Worm (Caenorhabditis elegans) whole organism, mixed stage, embryonic: ENCODE results near the gene Y45G5AM.4.

ENCODE experiments used
- M03D4.4 ChIP-seq: sonication (generic microtip); optimal IDR thresholded peaks from 2 replicates; lab custom pipeline; 2017; ENCODE audit warnings: mild to moderate bottlenecking, missing genetic modification characterization, missing compliant biosample characterization
- bed-3 ChIP-seq: fragments of 200-800 bp; sonication (Bioruptor generic); optimal IDR thresholded peaks from 3 replicates; lab custom pipeline; 2018; ENCODE audit warnings: mild to moderate bottlenecking, missing genetic modification characterization, moderate library complexity, missing compliant biosample characterization
- blmp-1 ChIP-seq: fragments of 150-350 bp; optimal IDR thresholded peaks from 2 replicates; lab custom pipeline; 2014; ENCODE audit warnings: missing biosample characterization, missing genetic modification characterization
- ceh-83 ChIP-seq: fragments of 200-800 bp; sonication (Bioruptor generic); optimal IDR thresholded peaks from 2 replicates; lab custom pipeline; 2018; ENCODE audit warnings: mild to moderate bottlenecking, missing genetic modification characterization, missing compliant biosample characterization
- ces-1 ChIP-seq: fragments of 150-350 bp; optimal IDR thresholded peaks from 2 replicates; lab custom pipeline; 2014; ENCODE audit warnings: missing biosample characterization, missing genetic modification reagents, missing genetic modification characterization
- cnd-1 ChIP-seq: fragments of 200-800 bp; sonication (Bioruptor generic); optimal IDR thresholded peaks from 2 replicates; lab custom pipeline; 2018; ENCODE audit warnings: mild to moderate bottlenecking, missing genetic modification characterization, missing compliant biosample characterization
- drap-1 ChIP-seq: fragments of 200-800 bp; sonication (Bioruptor generic); optimal IDR thresholded peaks from 3 replicates; lab custom pipeline; 2018; ENCODE audit warnings: mild to moderate bottlenecking, missing genetic modification characterization, missing compliant biosample characterization
- elt-1 ChIP-seq: sonication (generic microtip); optimal IDR thresholded peaks from 2 replicates; lab custom pipeline; 2017; ENCODE audit warnings: missing genetic modification characterization, mild to moderate bottlenecking, missing compliant biosample characterization, antibody characterized with exemption, moderate library complexity, borderline replicate concordance; ENCODE audit not compliant: insufficient read depth
- elt-3 ChIP-seq: fragments of 150-350 bp; optimal IDR thresholded peaks from 2 replicates; lab custom pipeline; 2014; ENCODE audit warnings: missing biosample characterization, missing genetic modification characterization
- flh-1 ChIP-seq: fragments of 200-800 bp; sonication (Bioruptor generic); optimal IDR thresholded peaks from 2 replicates; lab custom pipeline; 2018; ENCODE audit warnings: mild to moderate bottlenecking, missing genetic modification characterization, moderate library complexity, missing compliant biosample characterization
- ham-2 ChIP-seq: fragments of 200-800 bp; sonication (Bioruptor generic); optimal IDR thresholded peaks from 2 replicates; lab custom pipeline; 2018; ENCODE audit warnings: mild to moderate bottlenecking, missing genetic modification characterization, missing compliant biosample characterization
- hlh-1 ChIP-seq: fragments of 150-350 bp; optimal IDR thresholded peaks from 2 replicates; lab custom pipeline; 2014; ENCODE audit warnings: missing biosample characterization, missing genetic modification reagents, missing genetic modification characterization
- lin-32 ChIP-seq: fragments of 200-800 bp; sonication (Bioruptor generic); optimal IDR thresholded peaks from 2 replicates; lab custom pipeline; 2018; ENCODE audit warnings: mild to moderate bottlenecking, missing genetic modification characterization, missing compliant biosample characterization
- mab-5 ChIP-seq: fragments of 150-350 bp; optimal IDR thresholded peaks from 2 replicates; lab custom pipeline; 2014; ENCODE audit warnings: missing biosample characterization, missing genetic modification characterization
- mep-1 ChIP-seq: fragments of 150-350 bp; optimal IDR thresholded peaks from 2 replicates; lab custom pipeline; 2017; ENCODE audit warnings: missing biosample characterization, missing genetic modification reagents, missing genetic modification characterization, inconsistent platforms
- mls-2 ChIP-seq: sonication (generic microtip); optimal IDR thresholded peaks from 2 replicates; lab custom pipeline; 2016; ENCODE audit warnings: mild to moderate bottlenecking, missing genetic modification characterization, moderate library complexity, missing compliant biosample characterization
- nhr-237 ChIP-seq: fragments of 150-350 bp; optimal IDR thresholded peaks from 2 replicates; lab custom pipeline; 2014; ENCODE audit warnings: missing biosample characterization, missing genetic modification characterization
- nhr-28 ChIP-seq: fragments of 150-350 bp; optimal IDR thresholded peaks from 2 replicates; lab custom pipeline; 2014; ENCODE audit warnings: missing biosample characterization, missing genetic modification characterization
- nhr-76 ChIP-seq: sonication (generic microtip); optimal IDR thresholded peaks from 2 replicates; lab custom pipeline; 2017; ENCODE audit warnings: missing biosample characterization, missing genetic modification characterization
- pha-4 ChIP-seq: fragments of 150-350 bp; optimal IDR thresholded peaks from 2 replicates; lab custom pipeline; 2018; ENCODE audit warnings: missing biosample characterization, missing genetic modification reagents, missing genetic modification characterization
- sem-2 ChIP-seq: fragments of 200-800 bp; sonication (Bioruptor generic); optimal IDR thresholded peaks from 2 replicates; lab custom pipeline; 2018; ENCODE audit warnings: mild to moderate bottlenecking, missing genetic modification characterization, missing compliant biosample characterization
- snpc-4 ChIP-seq: fragments of 150-350 bp; optimal IDR thresholded peaks from 2 replicates; lab custom pipeline; 2014; ENCODE audit warnings: missing biosample characterization, missing genetic modification characterization
- sptf-1 ChIP-seq: sonication (generic microtip); optimal IDR thresholded peaks from 2 replicates; lab custom pipeline; 2017; ENCODE audit warnings: mild to moderate bottlenecking, missing genetic modification characterization, moderate library complexity, missing compliant biosample characterization
- tbx-8 ChIP-seq: fragments of 200-800 bp; sonication (Bioruptor generic); optimal IDR thresholded peaks from 2 replicates; lab custom pipeline; 2018; ENCODE audit warnings: mild to moderate bottlenecking, missing genetic modification characterization, moderate library complexity, missing compliant biosample characterization
- unc-120 ChIP-seq: sonication (generic microtip); optimal IDR thresholded peaks from 2 replicates; lab custom pipeline; 2017; ENCODE audit warnings: missing genetic modification characterization, missing compliant biosample characterization; ENCODE audit not compliant: poor library complexity, severe bottlenecking
- unc-39 ChIP-seq: fragments of 150-350 bp; optimal IDR thresholded peaks from 2 replicates; lab custom pipeline; 2014; ENCODE audit warnings: missing biosample characterization, missing genetic modification characterization
- unc-62 ChIP-seq: fragments of 150-350 bp; optimal IDR thresholded peaks from 2 replicates; lab custom pipeline; 2014; ENCODE audit warnings: missing biosample characterization, missing genetic modification reagents, missing genetic modification characterization
- zip-8 ChIP-seq: fragments of 150-350 bp; optimal IDR thresholded peaks from 2 replicates; lab custom pipeline; 2014; ENCODE audit warnings: missing biosample characterization, missing genetic modification characterization

The Y45G5AM.4 gene

DNA sequence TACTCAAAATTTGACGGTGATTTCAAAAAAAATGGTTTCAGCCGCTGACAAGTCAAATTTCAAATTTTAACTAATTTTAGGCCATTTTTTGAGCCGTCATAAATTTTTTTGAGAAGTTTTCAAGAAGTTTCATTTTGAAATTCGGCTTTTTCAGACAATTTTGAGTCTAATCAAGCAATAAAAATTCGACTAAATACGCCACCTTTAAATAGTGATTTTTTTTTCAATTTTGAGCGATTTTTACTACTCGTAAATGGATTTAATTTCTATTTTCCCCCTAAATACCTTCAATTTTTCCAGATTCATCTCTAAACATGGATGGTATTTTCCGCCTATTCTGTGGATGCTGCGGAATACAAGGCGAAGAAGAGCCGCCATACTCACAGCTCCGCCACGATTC is 18.8 kb upstream of the Y45G5AM.4 start, which contains the start of gene Y45G5AL.1:
Gene Y45G5AL.1, plus strand, starts transcription at position 301 of the 400 bp plus-strand sequence.
- TF ChIP-seq flh-1 (GFP tag; lab: Kevin White, UChicago) = no peak
- no peak for TF ChIP-seq drap-1
- no peak for TF ChIP-seq unc-62 (GFP tag; lab: Kevin White, UChicago)
- TF ChIP-seq sptf-1 (tag; lab: Kevin White, UChicago) = no peak
- no peak for TF ChIP-seq hlh-1 (tag; lab: Kevin White, UChicago)
- no peak for TF ChIP-seq nhr-237 (tag; lab: Kevin White, UChicago)
- TF ChIP-seq tbx-8 (GFP tag; lab: Kevin White, UChicago) = no peak
- TF ChIP-seq zip-8 = no peak
- TF ChIP-seq ham-2 (GFP tag; lab: Kevin White, UChicago) = no peak
- no peak for TF ChIP-seq bed-3 (GFP tag; lab: Kevin White, UChicago)
- TF ChIP-seq mep-1 = no peak
- no peak for TF ChIP-seq sem-2 (GFP tag; lab: Kevin White, UChicago)
- no peak for TF ChIP-seq cnd-1 (tag; lab: Kevin White, UChicago)
- no peak for TF ChIP-seq mab-5

- TF ChIP-seq mls-2 (tag; lab: Kevin White, UChicago) (no peak), ham-2 (GFP tag; lab: Kevin White, UChicago) (no peak), M03D4.4 (tag; lab: Kevin White, UChicago) (no peak), tbx-8 (GFP tag; lab: Kevin White, UChicago) (no peak), elt-3 (no peak), ceh-83 (GFP tag; lab: Kevin White, UChicago) (no peak), ces-1 (GFP tag; lab: Kevin White, UChicago) (no peak), nhr-28 (no peak)
Observed at ce11 chrV:4151400-4151799, 11.6 kb upstream of the Y45G5AM.4 start.

- no peak for TF ChIP-seq blmp-1 (tag; lab: Kevin White, UChicago)
- TF ChIP-seq nhr-76 (tag; lab: Kevin White, UChicago) = no peak
- no peak for TF ChIP-seq bed-3 (GFP tag; lab: Kevin White, UChicago)
- no peak for TF ChIP-seq elt-1
- no peak for TF ChIP-seq unc-39 (tag; lab: Kevin White, UChicago)
- TF ChIP-seq pha-4 = no peak
- TF ChIP-seq cnd-1 (tag; lab: Kevin White, UChicago) = no peak
- TF ChIP-seq mab-5 = no peak
Observed at ce11 chrV:4152200-4152599, 10.8 kb upstream of the Y45G5AM.4 start, which contains the start of gene Y45G5AM.6. Gene Y45G5AM.6 (minus strand): TSS chrV:4152300.

DNA sequence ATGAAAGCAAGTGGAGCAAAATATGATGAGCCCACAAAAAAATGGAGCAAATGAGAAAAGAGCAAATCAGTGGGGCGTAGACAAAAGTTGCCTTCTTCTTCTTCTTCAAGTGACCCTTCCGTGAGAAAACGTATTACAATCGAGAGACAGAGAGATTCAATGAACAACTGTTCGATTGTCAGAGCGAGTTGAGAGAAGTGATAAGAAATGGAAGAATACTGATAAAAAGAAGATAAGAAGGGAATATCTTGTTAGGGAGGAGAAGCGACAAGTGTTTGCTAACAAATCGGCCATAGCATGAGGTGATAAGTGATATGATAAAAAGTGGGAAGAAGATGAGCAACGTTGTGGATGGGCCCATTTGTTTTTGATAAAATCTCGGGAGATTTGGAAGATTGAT is 5.7 kb upstream of the Y45G5AM.4 start:
- TF ChIP-seq unc-120 (tag; lab: Kevin White, UChicago) (peak; percentile 85), ham-2 (GFP tag; lab: Kevin White, UChicago) (no peak), hlh-1 (tag; lab: Kevin White, UChicago) (peak; percentile 99), unc-62 (GFP tag; lab: Kevin White, UChicago) (peak; percentile 89)
- TF ChIP-seq, all 35 proteins: peak for 3

- TF ChIP-seq ham-2 (GFP tag; lab: Kevin White, UChicago) = no peak
- peak; percentile 64 for TF ChIP-seq zip-8
- no peak for TF ChIP-seq nhr-237 (tag; lab: Kevin White, UChicago)
Observed at ce11 chrV:4160086-4160485, 2.9 kb upstream of the Y45G5AM.4 start, which contains the start of gene Y45G5AM.5. Gene Y45G5AM.5 (plus strand): TSS chrV:4160386.

ce11 chrV:4164504-4164959 is 1.5 kb downstream of the Y45G5AM.4 start, which contains the start of gene Y45G5AM.3:
Gene Y45G5AM.3 (plus strand): TSS chrV:4164554.
- no peak for TF ChIP-seq snpc-4 (tag; lab: Kevin White, UChicago)
- no peak for TF ChIP-seq unc-62 (GFP tag; lab: Kevin White, UChicago)
- no peak for TF ChIP-seq blmp-1 (tag; lab: Kevin White, UChicago)
- TF ChIP-seq unc-120 (tag; lab: Kevin White, UChicago) = no peak
- no peak for TF ChIP-seq elt-1
- TF ChIP-seq drap-1 = no peak
- TF ChIP-seq lin-32 (GFP tag; lab: Kevin White, UChicago) = no peak
- TF ChIP-seq M03D4.4 (tag; lab: Kevin White, UChicago) = no peak
- no peak for TF ChIP-seq pha-4
- TF ChIP-seq cnd-1 (tag; lab: Kevin White, UChicago) = no peak
- no peak for TF ChIP-seq nhr-237 (tag; lab: Kevin White, UChicago)
